Worm (Caenorhabditis elegans) whole organism, L1 larva: ENCODE measurements around the gene srw-73.

Experiments
- C16A3.4 ChIP-seq: fragments of 150-350 bp; optimal IDR thresholded peaks from 2 replicates; lab custom pipeline; 2014; ENCODE audit warnings: missing biosample characterization, missing genetic modification characterization
- C34B4.2 ChIP-seq: sonication (generic microtip); optimal IDR thresholded peaks from 2 replicates; lab custom pipeline; 2017; ENCODE audit warnings: mild to moderate bottlenecking, missing genetic modification characterization, missing compliant biosample characterization
- F16B12.6 ChIP-seq: fragments of 150-350 bp; optimal IDR thresholded peaks from 2 replicates; lab custom pipeline; 2014; ENCODE audit warnings: missing biosample characterization, missing genetic modification characterization
- aha-1 ChIP-seq: fragments of 150-350 bp; optimal IDR thresholded peaks from 2 replicates; lab custom pipeline; 2014; ENCODE audit warnings: missing biosample characterization, missing genetic modification characterization
- alr-1 ChIP-seq: fragments of 200-800 bp; sonication (Bioruptor generic); optimal IDR thresholded peaks from 2 replicates; lab custom pipeline; 2018; ENCODE audit warnings: borderline replicate concordance, mild to moderate bottlenecking, missing genetic modification characterization, missing compliant biosample characterization
- blmp-1 ChIP-seq: fragments of 150-350 bp; optimal IDR thresholded peaks from 2 replicates; lab custom pipeline; 2014; ENCODE audit warnings: missing biosample characterization, missing genetic modification characterization
- ceh-63 ChIP-seq: fragments of 200-800 bp; sonication (Bioruptor generic); optimal IDR thresholded peaks from 2 replicates; lab custom pipeline; 2018; ENCODE audit warnings: mild to moderate bottlenecking, missing genetic modification characterization, missing compliant biosample characterization
- ceh-8 ChIP-seq: fragments of 200-800 bp; sonication (Bioruptor generic); optimal IDR thresholded peaks from 2 replicates; lab custom pipeline; 2018; ENCODE audit warnings: mild to moderate bottlenecking, missing genetic modification characterization, moderate library complexity, missing compliant biosample characterization
- ces-1 ChIP-seq: fragments of 150-350 bp; optimal IDR thresholded peaks from 2 replicates; lab custom pipeline; 2014; ENCODE audit warnings: missing biosample characterization, missing genetic modification reagents, missing genetic modification characterization
- dsc-1 ChIP-seq: sonication (generic microtip); optimal IDR thresholded peaks from 2 replicates; lab custom pipeline; 2016; ENCODE audit warnings: mild to moderate bottlenecking, missing genetic modification characterization, missing compliant biosample characterization
- efl-3 ChIP-seq: fragments of 200-800 bp; sonication (Bioruptor generic); optimal IDR thresholded peaks from 2 replicates; lab custom pipeline; 2018; ENCODE audit warnings: mild to moderate bottlenecking, missing genetic modification characterization, missing compliant biosample characterization
- elt-2 ChIP-seq: sonication (generic microtip); optimal IDR thresholded peaks from 2 replicates; lab custom pipeline; 2016; ENCODE audit warnings: missing genetic modification characterization, mild to moderate bottlenecking, inconsistent platforms, missing compliant biosample characterization, missing genetic modification reagents
- ets-5 ChIP-seq: fragments of 200-800 bp; sonication (Bioruptor generic); IDR thresholded peaks from 2 replicates; pipeline ENCODE4 v1.3.6; 2022; ENCODE audit warnings: missing genetic modification characterization, missing compliant biosample characterization
- fkh-10 ChIP-seq: sonication (generic microtip); optimal IDR thresholded peaks from 2 replicates; lab custom pipeline; 2017; ENCODE audit warnings: missing biosample characterization, missing genetic modification reagents, missing genetic modification characterization
- grh-1 ChIP-seq: fragments of 200-800 bp; sonication (Bioruptor generic); IDR thresholded peaks from 2 replicates; pipeline ENCODE4 v1.3.6; 2022; ENCODE audit warnings: missing genetic modification reagents, missing genetic modification characterization, missing compliant biosample characterization
- hlh-4 ChIP-seq: sonication (generic microtip); optimal IDR thresholded peaks from 2 replicates; lab custom pipeline; 2016; ENCODE audit warnings: mild to moderate bottlenecking, missing genetic modification characterization, missing compliant biosample characterization
- irx-1 ChIP-seq: sonication (generic microtip); optimal IDR thresholded peaks from 2 replicates; lab custom pipeline; 2016; ENCODE audit warnings: missing genetic modification characterization, missing compliant biosample characterization
- lin-13 ChIP-seq: fragments of 150-350 bp; optimal IDR thresholded peaks from 2 replicates; lab custom pipeline; 2014; ENCODE audit warnings: missing biosample characterization, missing genetic modification reagents, missing genetic modification characterization
- lin-14 ChIP-seq: fragments of 200-800 bp; sonication (Bioruptor generic); optimal IDR thresholded peaks from 2 replicates; lab custom pipeline; 2018; ENCODE audit warnings: mild to moderate bottlenecking, missing genetic modification characterization, moderate library complexity, missing compliant biosample characterization
- lin-15B ChIP-seq: fragments of 150-350 bp; sonication (generic microtip); optimal IDR thresholded peaks from 3 replicates; lab custom pipeline; 2014; ENCODE audit warnings: missing biosample characterization, missing genetic modification characterization
- lin-39 ChIP-seq: fragments of 150-350 bp; optimal IDR thresholded peaks from 2 replicates; lab custom pipeline; 2014; ENCODE audit warnings: missing biosample characterization, missing genetic modification reagents, missing genetic modification characterization
- lir-3 ChIP-seq: sonication (generic microtip); optimal IDR thresholded peaks from 2 replicates; lab custom pipeline; 2016; ENCODE audit warnings: mild to moderate bottlenecking, missing genetic modification characterization, moderate library complexity, missing compliant biosample characterization; ENCODE audit not compliant: poor library complexity
- lsy-2 ChIP-seq, 2 experiments: fragments of 150-350 bp; optimal IDR thresholded peaks; 2 replicates each; lab custom pipeline; 2014; ENCODE audit warnings: missing biosample characterization in 2 of 2, missing genetic modification characterization in 2 of 2
- mab-9 ChIP-seq: fragments of 200-800 bp; sonication (Bioruptor generic); IDR thresholded peaks from 2 replicates; pipeline ENCODE4 v1.3.6; 2022; ENCODE audit warnings: missing genetic modification reagents, missing genetic modification characterization, missing compliant biosample characterization
- nhr-11 ChIP-seq: fragments of 150-350 bp; optimal IDR thresholded peaks from 2 replicates; lab custom pipeline; 2014; ENCODE audit warnings: missing biosample characterization, missing genetic modification characterization
- nhr-12 ChIP-seq: sonication (generic microtip); optimal IDR thresholded peaks from 2 replicates; lab custom pipeline; 2017; ENCODE audit warnings: missing biosample characterization, missing genetic modification characterization
- nhr-19 ChIP-seq: fragments of 200-800 bp; sonication (Bioruptor generic); conservative IDR thresholded peaks from 2 replicates; pipeline ENCODE4 v1.3.6; 2022; ENCODE audit warnings: missing genetic modification characterization, missing compliant biosample characterization
- nhr-237 ChIP-seq: fragments of 150-350 bp; optimal IDR thresholded peaks from 2 replicates; lab custom pipeline; 2014; ENCODE audit warnings: missing biosample characterization, missing genetic modification characterization
- nhr-47 ChIP-seq: sonication (generic microtip); optimal IDR thresholded peaks from 2 replicates; lab custom pipeline; 2016; ENCODE audit warnings: mild to moderate bottlenecking, missing genetic modification characterization, moderate library complexity, missing compliant biosample characterization
- nhr-77 ChIP-seq: fragments of 150-350 bp; optimal IDR thresholded peaks from 2 replicates; lab custom pipeline; 2014; ENCODE audit warnings: missing biosample characterization, missing genetic modification characterization
- nhr-84 ChIP-seq: sonication (generic microtip); optimal IDR thresholded peaks from 2 replicates; lab custom pipeline; 2017; ENCODE audit warnings: missing biosample characterization, missing genetic modification characterization
- nhr-90 ChIP-seq: sonication (generic microtip); optimal IDR thresholded peaks from 2 replicates; lab custom pipeline; 2016; ENCODE audit warnings: mild to moderate bottlenecking, missing genetic modification characterization, missing compliant biosample characterization; ENCODE audit not compliant: poor library complexity
- pag-3 ChIP-seq: sonication (generic microtip); optimal IDR thresholded peaks from 2 replicates; lab custom pipeline; 2017; ENCODE audit warnings: missing genetic modification characterization, mild to moderate bottlenecking, missing compliant biosample characterization, antibody characterized with exemption, borderline replicate concordance; ENCODE audit not compliant: insufficient read depth
- pax-3 ChIP-seq: fragments of 200-800 bp; sonication (Bioruptor generic); optimal IDR thresholded peaks from 2 replicates; lab custom pipeline; 2018; ENCODE audit warnings: mild to moderate bottlenecking, missing genetic modification characterization, moderate library complexity, missing compliant biosample characterization
- pqm-1 ChIP-seq: sonication (generic microtip); optimal IDR thresholded peaks from 3 replicates; lab custom pipeline; 2017; ENCODE audit warnings: missing biosample characterization, missing genetic modification characterization
- skn-1 ChIP-seq: fragments of 150-350 bp; optimal IDR thresholded peaks from 2 replicates; lab custom pipeline; 2014; ENCODE audit warnings: missing biosample characterization, missing genetic modification characterization
- sup-37 ChIP-seq: fragments of 200-800 bp; sonication (Bioruptor generic); optimal IDR thresholded peaks from 2 replicates; lab custom pipeline; 2018; ENCODE audit warnings: mild to moderate bottlenecking, missing genetic modification characterization, missing compliant biosample characterization
- tbx-2 ChIP-seq: sonication (generic microtip); optimal IDR thresholded peaks from 2 replicates; lab custom pipeline; 2016; ENCODE audit warnings: missing genetic modification characterization, missing compliant biosample characterization
- tlp-1 ChIP-seq: fragments of 150-350 bp; optimal IDR thresholded peaks from 2 replicates; lab custom pipeline; 2014; ENCODE audit warnings: missing biosample characterization, missing genetic modification characterization
- unc-62 ChIP-seq: fragments of 150-350 bp; optimal IDR thresholded peaks from 2 replicates; lab custom pipeline; 2014; ENCODE audit warnings: missing biosample characterization, missing genetic modification reagents, missing genetic modification characterization
- unc-86 ChIP-seq: sonication (generic microtip); optimal IDR thresholded peaks from 2 replicates; lab custom pipeline; 2016; ENCODE audit warnings: missing genetic modification characterization, missing compliant biosample characterization
- vab-15 ChIP-seq: sonication (generic microtip); optimal IDR thresholded peaks from 2 replicates; lab custom pipeline; 2017; ENCODE audit warnings: missing genotype, mild to moderate bottlenecking, missing genetic modification characterization, missing compliant biosample characterization
- xbp-1 ChIP-seq: sonication (generic microtip); optimal IDR thresholded peaks from 2 replicates; lab custom pipeline; 2016; ENCODE audit warnings: missing genetic modification characterization, missing compliant biosample characterization
- ztf-11 ChIP-seq, 2 experiments: sonication (generic microtip); optimal IDR thresholded peaks; 2 replicates each; lab custom pipeline; 2016 to 2017; ENCODE audit warnings: missing genetic modification characterization in 2 of 2, missing biosample characterization in 1 of 2, missing compliant biosample characterization in 1 of 2

Gene srw-73

ce11 chrV:16591992-16592798 lies 3.9 kb upstream of the srw-73 start, which contains the start of gene srh-269 (continued):
- TF ChIP-seq fkh-10 (GFP tag; lab: Kevin White, UChicago) (no peak), skn-1 (tag; lab: Kevin White, UChicago) (peak; percentile 11), pag-3 (tag; lab: Kevin White, UChicago) (no peak), nhr-237 (tag; lab: Kevin White, UChicago) (no peak), F16B12.6 (tag; lab: Kevin White, UChicago) (no peak), C34B4.2 (tag; lab: Kevin White, UChicago) (no peak), unc-62 (GFP tag; lab: Kevin White, UChicago) (no peak), mab-9 (GFP tag; lab: Robert Waterston, UW) (no peak), hlh-4 (no peak), pqm-1 (tag; lab: Kevin White, UChicago) (no peak), unc-86 (tag; lab: Kevin White, UChicago) (no peak), alr-1 (no peak), blmp-1 (no peak), aha-1 (tag; lab: Kevin White, UChicago) (no peak), grh-1 (GFP tag; lab: Robert Waterston, UW) (no peak), dsc-1 (tag; lab: Kevin White, UChicago) (peak; percentile 69), pax-3 (tag; lab: Kevin White, UChicago) (peak; percentile 35), lin-13 (peak; percentile 28), nhr-19 (peak; percentile 79), vab-15 (no peak), nhr-77 (tag; lab: Kevin White, UChicago) (peak; percentile 48), nhr-11 (tag; lab: Kevin White, UChicago) (no peak), nhr-12 (tag; lab: Kevin White, UChicago) (no peak), ceh-63 (no peak), lsy-2 (tag; optimal IDR thresholded peaks at IDR 0.05; lab: Kevin White, UChicago) (peak; percentile 24 to 55), sup-37 (GFP tag; lab: Kevin White, UChicago) (peak; percentile 28), C16A3.4 (peak; percentile 56), ces-1 (GFP tag; lab: Kevin White, UChicago) (no peak), elt-2 (tag; lab: Kevin White, UChicago) (peak; percentile 65), ceh-8 (GFP tag; lab: Kevin White, UChicago) (no peak), lin-39 (tag; lab: Kevin White, UChicago) (no peak), ets-5 (GFP tag; lab: Robert Waterston, UW) (no peak), lir-3 (tag; lab: Kevin White, UChicago) (no peak), lin-15B (tag; lab: Kevin White, UChicago) (no peak), nhr-47 (tag; lab: Kevin White, UChicago) (peak; percentile 69), nhr-90 (tag; lab: Kevin White, UChicago) (peak; percentile 62), lin-14 (peak; percentile 45), irx-1 (tag; lab: Kevin White, UChicago) (peak; percentile 12), tbx-2 (tag; lab: Kevin White, UChicago) (peak; percentile 54), tlp-1 (tag; lab: Kevin White, UChicago) (no peak), efl-3 (GFP tag; lab: Kevin White, UChicago) (no peak), nhr-84 (tag; lab: Kevin White, UChicago) (no peak), xbp-1 (tag; lab: Kevin White, UChicago) (peak; percentile 31), ztf-11 (tag; optimal IDR thresholded peaks at IDR 0.05; lab: Kevin White, UChicago) (no peak)
- TF ChIP-seq, all 84 proteins: peak for 34
